Worm (Caenorhabditis elegans) whole organism, L4 larva: Measurements from ENCODE around the gene F48B9.3.

Experiments
- ZK546.5 ChIP-seq, 2 experiments: sonication (generic microtip); optimal IDR thresholded peaks; 2 replicates each; lab custom pipeline; 2017; ENCODE audit warnings: missing biosample characterization in 2 of 2, missing genetic modification characterization in 2 of 2
- ceh-28 ChIP-seq: fragments of 150-350 bp; optimal IDR thresholded peaks from 2 replicates; lab custom pipeline; 2014; ENCODE audit warnings: missing biosample characterization, missing genetic modification reagents, missing genetic modification characterization
- ceh-82 ChIP-seq: sonication (generic microtip); optimal IDR thresholded peaks from 2 replicates; lab custom pipeline; 2017; ENCODE audit warnings: missing biosample characterization, missing genetic modification characterization
- egl-43 ChIP-seq: fragments of 200-800 bp; sonication (Bioruptor generic); IDR thresholded peaks from 2 replicates; pipeline ENCODE4 v1.3.6; 2022; ENCODE audit warnings: missing genetic modification reagents, missing genetic modification characterization, missing compliant biosample characterization
- lsy-2 ChIP-seq, 2 experiments: fragments of 150-350 bp in 1 of 2; sonication (generic microtip) in 1 of 2; optimal IDR thresholded peaks; 2 replicates each; lab custom pipeline; 2014 to 2017; ENCODE audit warnings: missing biosample characterization in 2 of 2, missing genetic modification characterization in 2 of 2
- nhr-11 ChIP-seq: fragments of 150-350 bp; optimal IDR thresholded peaks from 2 replicates; lab custom pipeline; 2014; ENCODE audit warnings: missing biosample characterization, missing genetic modification characterization
- zag-1 ChIP-seq: fragments of 150-350 bp; optimal IDR thresholded peaks from 2 replicates; lab custom pipeline; 2014; ENCODE audit warnings: missing biosample characterization, missing genetic modification characterization

- no peak for TF ChIP-seq ZK546.5 (tag; optimal IDR thresholded peaks at IDR 0.05; lab: Kevin White, UChicago)
- no peak for TF ChIP-seq ceh-28 (tag; lab: Kevin White, UChicago)
- TF ChIP-seq ceh-82 (tag; lab: Kevin White, UChicago), result no peak
- TF ChIP-seq nhr-11 (tag; lab: Kevin White, UChicago), result no peak
- TF ChIP-seq egl-43 (GFP tag; lab: Robert Waterston, UW), result no peak
- TF ChIP-seq lsy-2 (tag; optimal IDR thresholded peaks at IDR 0.05; lab: Kevin White, UChicago), result no peak
- no peak for TF ChIP-seq zag-1
These were observed 32.6 kb downstream of the F48B9.3 start for ce11 chrX:2197444-2197843.
